Fruit fly (Drosophila melanogaster): ENCODE data around the gene CG31251.
A peak's percentile ranks its signal among the peaks of the same experiment; 100 is the strongest.

CG31251 gene

DNA sequence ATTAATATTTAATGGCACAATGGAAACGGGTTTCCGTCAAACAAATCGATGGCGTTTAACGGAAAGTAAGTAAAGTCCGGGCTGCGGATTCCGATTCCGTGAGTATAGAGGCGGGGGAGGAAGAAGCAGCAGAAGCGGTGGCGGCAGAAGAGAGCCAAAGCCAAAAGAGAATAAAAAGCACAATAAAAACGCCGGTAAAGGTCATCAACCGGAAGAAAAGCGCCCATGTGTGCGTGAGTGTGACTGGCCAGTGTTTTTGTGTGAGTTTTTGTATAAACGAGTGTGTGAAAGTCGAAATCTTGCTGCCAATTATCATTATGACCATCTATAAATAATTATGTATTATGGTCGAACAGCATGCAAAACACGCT is 4.5 kb downstream of the CG31251 start:
- TF ChIP-seq CG13624 (GFP tag; optimal IDR thresholded peaks at IDR 0.05): no peak
- 0 out of 2 replicates have a peak, but pooled peaks have one; percentile 27 for TF ChIP-seq Scr (GFP tag; IDR thresholded peaks at IDR 0.05; ENCODE audit: partially characterized antibody)
- TF ChIP-seq Aef1 (GFP tag; IDR thresholded peaks at IDR 0.05): no peak
- TF ChIP-seq inv (GFP tag; IDR thresholded peaks at IDR 0.05; ENCODE audit: partially characterized antibody): no peak
- TF ChIP-seq CG4328 (GFP tag; optimal IDR thresholded peaks at IDR 0.05): no peak
- peak; percentile 72 for TF ChIP-seq CG17385 (GFP tag; optimal IDR thresholded peaks at IDR 0.05)
- TF ChIP-seq stc (GFP tag; IDR thresholded peaks at IDR 0.05): no peak
- no peak for TF ChIP-seq CG1602 (GFP tag; optimal IDR thresholded peaks at IDR 0.05)
- TF ChIP-seq HLH54F (GFP tag; optimal IDR thresholded peaks at IDR 0.05): no peak
- TF ChIP-seq abd-A (tag; optimal IDR thresholded peaks at IDR 0.05): peak; percentile 45
- TF ChIP-seq CG18619 (GFP tag; optimal IDR thresholded peaks at IDR 0.05): no peak
- TF ChIP-seq B-H1 (GFP tag; IDR thresholded peaks at IDR 0.05): no peak
- no peak for TF ChIP-seq chinmo (GFP tag; IDR thresholded peaks at IDR 0.05; ENCODE audit: partially characterized antibody)
- no peak for TF ChIP-seq jumu (GFP tag; optimal IDR thresholded peaks at IDR 0.05)
- TF ChIP-seq CG7271 (tag; optimal IDR thresholded peaks at IDR 0.05): no peak
- no peak for TF ChIP-seq Hmr (GFP tag; optimal IDR thresholded peaks at IDR 0.05)
- TF ChIP-seq Adf1 (GFP tag; IDR thresholded peaks at IDR 0.05): no peak
- TF ChIP-seq CG11456 (GFP tag; IDR thresholded peaks at IDR 0.05): no peak
- TF ChIP-seq crc (GFP tag; optimal IDR thresholded peaks at IDR 0.05): no peak
- TF ChIP-seq bcd (GFP tag; optimal IDR thresholded peaks at IDR 0.05): no peak
- TF ChIP-seq CG8388 (GFP tag; optimal IDR thresholded peaks at IDR 0.05): no peak
- TF ChIP-seq CG34422 (GFP tag; IDR thresholded peaks at IDR 0.05): no peak; the same call in 2 of the 3 replicates
- TF ChIP-seq CG14050 (GFP tag; IDR thresholded peaks at IDR 0.05): no peak
- TF ChIP-seq hkb (optimal IDR thresholded peaks at IDR 0.05): no peak
- TF ChIP-seq hkb (GFP tag; IDR thresholded peaks at IDR 0.05): no peak
- TF ChIP-seq Trl (optimal IDR thresholded peaks at IDR 0.05): peak; percentile 29 to 39
- TF ChIP-seq Trl (GFP tag; optimal IDR thresholded peaks at IDR 0.05): no peak
- no peak for TF ChIP-seq CG2202 (tag; optimal IDR thresholded peaks at IDR 0.05)
- TF ChIP-seq Dbx (GFP tag; IDR thresholded peaks at IDR 0.05): no peak
- peak; percentile 73 for TF ChIP-seq cg (GFP tag; optimal IDR thresholded peaks at IDR 0.05)
- no peak for TF ChIP-seq p53 (GFP tag; optimal IDR thresholded peaks at IDR 0.05)
- TF ChIP-seq Bteb2 (GFP tag; optimal IDR thresholded peaks at IDR 0.05): no peak

DNA sequence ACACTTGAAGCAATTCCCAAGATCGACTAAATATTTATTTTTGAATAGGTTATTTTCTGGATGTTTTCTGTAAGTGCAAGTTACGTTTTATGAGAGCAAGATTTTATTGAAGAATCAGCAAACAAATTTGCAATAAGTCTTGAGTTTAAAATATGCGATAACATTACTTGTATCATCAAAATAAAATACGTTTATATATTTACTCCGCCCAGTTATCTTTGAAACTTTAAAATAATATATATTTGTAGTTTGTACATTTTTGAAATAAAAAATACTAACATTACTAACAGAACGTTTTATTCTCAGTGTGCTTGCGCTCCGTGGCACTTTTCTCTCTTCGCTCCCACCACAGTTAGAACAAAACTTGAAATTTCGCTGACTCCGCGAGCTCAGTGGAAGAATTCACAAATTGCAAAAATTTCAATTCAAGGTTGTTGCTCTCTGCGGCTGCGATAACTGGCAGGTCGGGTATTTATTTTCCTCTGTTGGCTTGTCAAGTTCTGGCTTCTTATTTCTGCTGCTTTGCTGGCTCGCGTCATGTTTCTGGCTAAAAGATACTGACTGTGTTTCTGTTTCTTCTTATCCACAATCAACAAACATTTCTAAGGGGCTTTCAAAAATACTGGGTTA is 5.2 kb downstream of the CG31251 start:
- TF ChIP-seq CG10979 (tag; optimal IDR thresholded peaks at IDR 0.05) (peak; percentile 15), CG7839 (tag; optimal IDR thresholded peaks at IDR 0.05) (peak; percentile 8), ind (GFP tag; optimal IDR thresholded peaks at IDR 0.05) (peak; percentile 18), Ptx1 (GFP tag; IDR thresholded peaks at IDR 0.05) (no peak), bsh (GFP tag; optimal IDR thresholded peaks at IDR 0.05) (peak; percentile 24 to 85), seq (GFP tag; IDR thresholded peaks at IDR 0.05) (0 out of 2 replicates have a peak, but pooled peaks have one; percentile 7), CG10321 (GFP tag; IDR thresholded peaks at IDR 0.05) (no peak), CG2120 (GFP tag; optimal IDR thresholded peaks at IDR 0.05) (peak; percentile 37), lilli (GFP tag; optimal IDR thresholded peaks at IDR 0.05) (peak; percentile 20), tup (GFP tag; optimal IDR thresholded peaks at IDR 0.05) (no peak), unpg (GFP tag; optimal IDR thresholded peaks at IDR 0.05) (peak; percentile 20), Meics (GFP tag; optimal IDR thresholded peaks at IDR 0.05) (peak; percentile 4), sob (GFP tag; IDR thresholded peaks at IDR 0.05) (0 out of 2 replicates have a peak, but pooled peaks have one; percentile 13), CG1792 (GFP tag; optimal IDR thresholded peaks at IDR 0.05) (no peak), CG12155 (GFP tag; optimal IDR thresholded peaks at IDR 0.05) (peak; percentile 10), bigmax (GFP tag; optimal IDR thresholded peaks at IDR 0.05) (no peak), rib (GFP tag; IDR thresholded peaks at IDR 0.05) (no peak), Xbp1 (GFP tag; optimal IDR thresholded peaks at IDR 0.05) (peak; percentile 24), btn (GFP tag; optimal IDR thresholded peaks at IDR 0.05) (no peak), cato (GFP tag; optimal IDR thresholded peaks at IDR 0.05; ENCODE audit: borderline replicate concordance) (no peak), CG10959 (GFP tag; IDR thresholded peaks at IDR 0.05) (no peak)
